Worm (Caenorhabditis elegans) whole organism, mixed stage, embryonic: ENCODE measurements around the gene B0334.20.

Experiments used
- blmp-1 ChIP-seq: fragments of 150-350 bp; optimal IDR thresholded peaks from 2 replicates; lab custom pipeline; 2014; ENCODE audit warnings: missing biosample characterization, missing genetic modification characterization
- mep-1 ChIP-seq: fragments of 150-350 bp; optimal IDR thresholded peaks from 2 replicates; lab custom pipeline; 2017; ENCODE audit warnings: missing biosample characterization, missing genetic modification reagents, missing genetic modification characterization, inconsistent platforms
- nhr-12 ChIP-seq: fragments of 150-350 bp; optimal IDR thresholded peaks from 2 replicates; lab custom pipeline; 2014; ENCODE audit warnings: missing biosample characterization, missing genetic modification characterization
- nhr-2 ChIP-seq: fragments of 150-350 bp; optimal IDR thresholded peaks from 2 replicates; lab custom pipeline; 2014; ENCODE audit warnings: missing biosample characterization, missing genetic modification characterization
- nhr-237 ChIP-seq: fragments of 150-350 bp; optimal IDR thresholded peaks from 2 replicates; lab custom pipeline; 2014; ENCODE audit warnings: missing biosample characterization, missing genetic modification characterization
- nhr-28 ChIP-seq: fragments of 150-350 bp; optimal IDR thresholded peaks from 2 replicates; lab custom pipeline; 2014; ENCODE audit warnings: missing biosample characterization, missing genetic modification characterization
- pha-4 ChIP-seq: fragments of 150-350 bp; optimal IDR thresholded peaks from 2 replicates; lab custom pipeline; 2018; ENCODE audit warnings: missing biosample characterization, missing genetic modification reagents, missing genetic modification characterization
- sptf-1 ChIP-seq: sonication (generic microtip); optimal IDR thresholded peaks from 2 replicates; lab custom pipeline; 2017; ENCODE audit warnings: mild to moderate bottlenecking, missing genetic modification characterization, moderate library complexity, missing compliant biosample characterization
- ztf-11 ChIP-seq: fragments of 150-350 bp; optimal IDR thresholded peaks from 2 replicates; lab custom pipeline; 2014; ENCODE audit warnings: missing biosample characterization, missing genetic modification characterization

DNA sequence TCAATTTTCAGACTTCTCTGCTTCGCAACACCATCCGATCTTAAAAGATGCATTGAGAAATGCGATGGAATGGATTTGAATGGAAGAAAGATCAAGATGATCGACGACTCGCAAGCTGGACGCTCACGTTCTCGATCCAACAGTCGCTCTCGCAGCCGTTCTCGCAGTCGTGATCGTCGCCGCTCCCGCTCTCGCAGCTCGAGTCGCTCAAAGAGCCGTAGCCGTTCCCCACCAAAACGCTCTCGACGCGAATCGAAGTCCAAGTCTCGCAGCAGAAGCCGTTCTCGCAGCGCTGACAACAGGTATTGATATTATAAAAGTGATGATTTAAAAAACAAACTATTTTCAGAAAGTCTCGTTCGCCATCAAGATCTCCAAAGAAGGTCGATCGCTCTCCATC lies 45.1 kb downstream of the B0334.20 start:
- TF ChIP-seq blmp-1 (tag; lab: Kevin White, UChicago) (no peak), nhr-28 (no peak), sptf-1 (no peak), nhr-237 (no peak), ztf-11 (no peak), mep-1 (tag; lab: Kevin White, UChicago) (no peak), nhr-12 (tag; lab: Kevin White, UChicago) (no peak), pha-4 (no peak), nhr-2 (tag; lab: Kevin White, UChicago) (no peak)
